Fruit fly (Drosophila melanogaster) whole organism, embryonic: ENCODE measurements around the gene Vps29.

Experiments
- Ada2b ChIP-seq: fragments of 200-800 bp; sonication (Bioruptor generic); IDR thresholded peaks from 2 replicates; pipeline ENCODE4 v1.3.6; 2022; ENCODE audit warnings: missing biosample characterization, missing genetic modification characterization
- Adf1 ChIP-seq: fragments of 200-800 bp; sonication (Bioruptor generic); IDR thresholded peaks from 2 replicates; pipeline ENCODE4 v1.3.6; 2022; ENCODE audit warnings: missing biosample characterization, missing genetic modification characterization
- Aef1 ChIP-seq: fragments of 200-800 bp; sonication (Bioruptor generic); IDR thresholded peaks from 3 replicates; pipeline ENCODE4 v1.3.6; 2022; ENCODE audit warnings: missing biosample characterization, missing genetic modification characterization
- Atf6 ChIP-seq: fragments of 200-800 bp; sonication (Bioruptor generic); IDR thresholded peaks from 2 replicates; pipeline ENCODE4 v1.3.6; 2022; ENCODE audit warnings: missing biosample characterization, missing genetic modification characterization
- Blimp-1 ChIP-seq: fragments of 200-800 bp; sonication (Bioruptor generic); optimal IDR thresholded peaks from 3 replicates; lab custom pipeline; 2018; ENCODE audit warnings: missing biosample characterization, missing genetic modification characterization, mild to moderate bottlenecking, moderate library complexity, missing genetic modification reagents
- BtbVII ChIP-seq: fragments of 200-800 bp; sonication (Bioruptor generic); optimal IDR thresholded peaks from 3 replicates; lab custom pipeline; 2017; ENCODE audit warnings: missing biosample characterization, mild to moderate bottlenecking, missing genetic modification characterization
- CG10979 ChIP-seq: fragments of 200-800 bp; sonication (Bioruptor generic); optimal IDR thresholded peaks from 2 replicates; lab custom pipeline; 2018; ENCODE audit warnings: missing biosample characterization, mild to moderate bottlenecking, missing genetic modification characterization, moderate library complexity
- CG11093 ChIP-seq: fragments of 200-800 bp; sonication (Bioruptor generic); IDR thresholded peaks from 3 replicates; pipeline ENCODE4 v1.3.6; 2022; ENCODE audit warnings: missing biosample characterization, missing genetic modification characterization
- CG13123 ChIP-seq: fragments of 200-800 bp; sonication (Bioruptor generic); optimal IDR thresholded peaks from 2 replicates; lab custom pipeline; 2016; ENCODE audit warnings: missing biosample characterization, missing genetic modification characterization
- CG2129 ChIP-seq: fragments of 200-800 bp; sonication (Bioruptor generic); IDR thresholded peaks from 2 replicates; pipeline ENCODE4 v1.3.6; 2022; ENCODE audit warnings: missing biosample characterization, missing genetic modification characterization; ENCODE audit not compliant: partially characterized antibody
- CG30020 ChIP-seq: fragments of 200-800 bp; optimal IDR thresholded peaks from 2 replicates; lab custom pipeline; 2019; ENCODE audit warnings: missing biosample characterization, mild to moderate bottlenecking, missing genetic modification characterization, moderate library complexity
- CG34224 ChIP-seq: fragments of 200-800 bp; sonication (Bioruptor generic); IDR thresholded peaks from 3 replicates; pipeline ENCODE4 v1.3.6; 2022; ENCODE audit warnings: missing biosample characterization, missing genetic modification characterization; ENCODE audit not compliant: partially characterized antibody
- CG34376 ChIP-seq: fragments of 200-800 bp; sonication (Bioruptor generic); optimal IDR thresholded peaks from 2 replicates; lab custom pipeline; 2018; ENCODE audit warnings: missing biosample characterization, mild to moderate bottlenecking, missing genetic modification characterization
- CG3847 ChIP-seq: fragments of 200-800 bp; sonication (Bioruptor generic); IDR thresholded peaks from 2 replicates; pipeline ENCODE4 v1.3.6; 2022; ENCODE audit warnings: missing biosample characterization, missing genetic modification characterization
- CG4328 ChIP-seq: fragments of 200-800 bp; sonication (Bioruptor generic); optimal IDR thresholded peaks from 3 replicates; lab custom pipeline; 2017; ENCODE audit warnings: missing biosample characterization, missing genetic modification reagents, missing genetic modification characterization
- CG4730 ChIP-seq: fragments of 200-800 bp; sonication (Bioruptor generic); IDR thresholded peaks from 2 replicates; pipeline ENCODE4 v1.3.6; 2022; ENCODE audit warnings: missing biosample characterization, missing genetic modification characterization
- CG5180 ChIP-seq: fragments of 200-800 bp; sonication (Bioruptor generic); optimal IDR thresholded peaks from 3 replicates; lab custom pipeline; 2017; ENCODE audit warnings: missing biosample characterization, missing genetic modification characterization, mild to moderate bottlenecking, moderate library complexity, missing genetic modification reagents
- CG6689 ChIP-seq: fragments of 200-800 bp; sonication (Bioruptor generic); IDR thresholded peaks from 2 replicates; pipeline ENCODE4 v1.3.6; 2022; ENCODE audit warnings: missing biosample characterization, missing genetic modification characterization
- CG6813 ChIP-seq: fragments of 200-800 bp; sonication (Bioruptor generic); optimal IDR thresholded peaks from 2 replicates; lab custom pipeline; 2017; ENCODE audit warnings: missing biosample characterization, missing genetic modification characterization, mild to moderate bottlenecking, moderate library complexity, missing genetic modification reagents
- Dip2 ChIP-seq: fragments of 200-800 bp; sonication (Bioruptor generic); IDR thresholded peaks from 2 replicates; pipeline ENCODE4 v1.3.6; 2022; ENCODE audit warnings: missing biosample characterization, missing genetic modification characterization
- Doc2 ChIP-seq: fragments of 200-800 bp; sonication (Bioruptor generic); IDR thresholded peaks from 2 replicates; pipeline ENCODE4 v1.3.6; 2022; ENCODE audit warnings: missing biosample characterization, missing genetic modification characterization
- Gsc ChIP-seq: fragments of 200-800 bp; sonication (Bioruptor generic); IDR thresholded peaks from 2 replicates; pipeline ENCODE4 v1.3.6; 2022; ENCODE audit warnings: missing biosample characterization, missing genetic modification characterization
- HHEX ChIP-seq: fragments of 200-800 bp; sonication (Bioruptor generic); optimal IDR thresholded peaks from 3 replicates; lab custom pipeline; 2017; ENCODE audit warnings: missing biosample characterization, mild to moderate bottlenecking, missing genetic modification characterization, missing genetic modification reagents
- HLH4C ChIP-seq: fragments of 200-800 bp; sonication (Bioruptor generic); IDR thresholded peaks from 3 replicates; pipeline ENCODE4 v1.3.6; 2022; ENCODE audit warnings: missing biosample characterization, missing genetic modification characterization; ENCODE audit not compliant: partially characterized antibody
- NC2β ChIP-seq: fragments of 200-800 bp; sonication (Bioruptor generic); optimal IDR thresholded peaks from 2 replicates; lab custom pipeline; 2016; ENCODE audit warnings: missing biosample characterization, missing genetic modification characterization
- Opbp ChIP-seq: fragments of 200-800 bp; sonication (Bioruptor generic); IDR thresholded peaks from 3 replicates; pipeline ENCODE4 v1.3.6; 2022; ENCODE audit warnings: missing biosample characterization, missing genetic modification characterization; ENCODE audit not compliant: partially characterized antibody
- Ravus ChIP-seq: fragments of 200-800 bp; sonication (Bioruptor generic); IDR thresholded peaks from 2 replicates; pipeline ENCODE4 v1.3.6; 2022; ENCODE audit warnings: missing biosample characterization, missing genetic modification characterization
- Taf1 ChIP-seq: fragments of 200-800 bp; sonication (Bioruptor generic); IDR thresholded peaks from 2 replicates; pipeline ENCODE4 v1.3.6; 2022; ENCODE audit warnings: missing biosample characterization, missing genetic modification characterization
- aop ChIP-seq: fragments of 200-800 bp; sonication (Bioruptor generic); IDR thresholded peaks from 2 replicates; pipeline ENCODE4 v1.3.6; 2022; ENCODE audit warnings: missing biosample characterization, missing genetic modification characterization
- cad ChIP-seq: fragments of >200 bp; optimal IDR thresholded peaks from 2 replicates; lab custom pipeline; 2017; ENCODE audit warnings: missing biosample characterization, missing genetic modification characterization
- crc ChIP-seq: fragments of 200-800 bp; sonication (Bioruptor generic); optimal IDR thresholded peaks from 2 replicates; lab custom pipeline; 2016; ENCODE audit warnings: missing biosample characterization, missing genetic modification characterization
- da ChIP-seq: fragments of 200-800 bp; sonication (Bioruptor generic); optimal IDR thresholded peaks from 2 replicates; lab custom pipeline; 2016; ENCODE audit warnings: missing biosample characterization, missing genetic modification characterization
- dati ChIP-seq: fragments of 200-800 bp; sonication (Bioruptor generic); IDR thresholded peaks from 2 replicates; pipeline ENCODE4 v1.3.6; 2022; ENCODE audit warnings: missing biosample characterization, missing genetic modification characterization
- emc ChIP-seq: fragments of 200-800 bp; sonication (Bioruptor generic); optimal IDR thresholded peaks from 2 replicates; lab custom pipeline; 2016; ENCODE audit warnings: missing biosample characterization, missing genetic modification characterization
- ftz-f1 ChIP-seq: fragments of 200-800 bp; sonication (Bioruptor generic); optimal IDR thresholded peaks from 2 replicates; lab custom pipeline; 2016; ENCODE audit warnings: missing biosample characterization, missing genetic modification characterization
- fu2 ChIP-seq: fragments of 200-800 bp; sonication (Bioruptor generic); optimal IDR thresholded peaks from 2 replicates; lab custom pipeline; 2016; ENCODE audit warnings: missing biosample characterization, missing genetic modification characterization
- hth ChIP-seq: fragments of >200 bp; optimal IDR thresholded peaks from 2 replicates; lab custom pipeline; 2017; ENCODE audit warnings: inconsistent platforms
- lola ChIP-seq, 3 experiments: fragments of >200 bp in 2 of 3; fragments of 200-800 bp in 1 of 3; sonication (Bioruptor generic) in 1 of 3; optimal IDR thresholded peaks; 2 replicates each; lab custom pipeline; 2017 to 2019; ENCODE audit warnings: missing biosample characterization in 3 of 3, missing genetic modification characterization in 3 of 3, mild to moderate bottlenecking in 1 of 3, moderate library complexity in 1 of 3
- oc ChIP-seq: fragments of 200-800 bp; sonication (Bioruptor generic); optimal IDR thresholded peaks from 2 replicates; lab custom pipeline; 2018; ENCODE audit warnings: missing biosample characterization, mild to moderate bottlenecking, missing genetic modification characterization, moderate library complexity
- pita ChIP-seq: fragments of 200-800 bp; sonication (Bioruptor generic); optimal IDR thresholded peaks from 2 replicates; lab custom pipeline; 2017; ENCODE audit warnings: missing biosample characterization, mild to moderate bottlenecking, missing genetic modification characterization
- pros ChIP-seq: fragments of 200-800 bp; sonication (Bioruptor generic); optimal IDR thresholded peaks from 3 replicates; lab custom pipeline; 2019; ENCODE audit warnings: missing biosample characterization, mild to moderate bottlenecking, missing genetic modification characterization, moderate library complexity
- run ChIP-seq: fragments of 200-800 bp; sonication (Bioruptor generic); optimal IDR thresholded peaks from 3 replicates; lab custom pipeline; 2018; ENCODE audit warnings: missing biosample characterization, mild to moderate bottlenecking, missing genetic modification characterization
- sens-2 ChIP-seq: fragments of 200-800 bp; sonication (Bioruptor generic); IDR thresholded peaks from 2 replicates; pipeline ENCODE4 v1.3.6; 2022; ENCODE audit warnings: missing biosample characterization, missing genetic modification characterization
- sima ChIP-seq: fragments of 200-800 bp; sonication (Bioruptor generic); optimal IDR thresholded peaks from 2 replicates; lab custom pipeline; 2016; ENCODE audit warnings: missing biosample characterization, missing genetic modification characterization
- slbo ChIP-seq: fragments of 200-800 bp; sonication (Bioruptor generic); IDR thresholded peaks from 2 replicates; pipeline ENCODE4 v1.3.6; 2022; ENCODE audit warnings: missing biosample characterization, missing genetic modification characterization
- sna ChIP-seq: fragments of 200-800 bp; sonication (Bioruptor generic); IDR thresholded peaks from 2 replicates; pipeline ENCODE4 v1.3.6; 2022; ENCODE audit warnings: missing biosample characterization, missing genetic modification characterization; ENCODE audit not compliant: partially characterized antibody
- stc ChIP-seq: fragments of 200-800 bp; sonication (Bioruptor generic); IDR thresholded peaks from 2 replicates; pipeline ENCODE4 v1.3.6; 2022; ENCODE audit warnings: missing biosample characterization, missing genetic modification characterization
- tap ChIP-seq: fragments of 200-800 bp; optimal IDR thresholded peaks from 3 replicates; lab custom pipeline; 2019; ENCODE audit warnings: missing biosample characterization, mild to moderate bottlenecking, missing genetic modification characterization, moderate library complexity
- tio ChIP-seq: fragments of 200-800 bp; sonication (Bioruptor generic); optimal IDR thresholded peaks from 2 replicates; lab custom pipeline; 2017; ENCODE audit warnings: missing biosample characterization, missing genetic modification characterization, inconsistent platforms
- trem ChIP-seq: fragments of 200-800 bp; optimal IDR thresholded peaks from 3 replicates; lab custom pipeline; 2019; ENCODE audit warnings: missing biosample characterization, mild to moderate bottlenecking, missing genetic modification characterization, moderate library complexity
- zf30C ChIP-seq: fragments of 200-800 bp; sonication (Bioruptor generic); optimal IDR thresholded peaks from 3 replicates; lab custom pipeline; 2018; ENCODE audit warnings: missing biosample characterization, mild to moderate bottlenecking, missing genetic modification characterization

Vps29 gene

dm6 chr2L:1123078-1123818, 27.3 kb upstream of the Vps29 start (continued):
- TF ChIP-seq CG6689 (no peak), CG6813 (peak; percentile 74), NC2β (no peak), CG34224 (GFP tag; lab: Robert Waterston, UW) (no peak), BtbVII (GFP tag; lab: Kevin White, UChicago) (peak; percentile 33), tio (GFP tag; lab: Kevin White, UChicago) (no peak), CG2129 (GFP tag; lab: Robert Waterston, UW) (no peak), fu2 (no peak), CG30020 (tag; lab: Kevin White, UChicago) (no peak), ftz-f1 (no peak), tap (tag; lab: Kevin White, UChicago) (peak; percentile 47), CG10979 (tag; lab: Kevin White, UChicago) (peak; percentile 52), CG11093 (GFP tag; lab: Robert Waterston, UW) (no peak), HHEX (GFP tag; lab: Kevin White, UChicago) (no peak), CG13123 (peak; percentile 18), Dip2 (GFP tag; lab: Robert Waterston, UW) (no peak), aop (no peak), lola (GFP tag; optimal IDR thresholded peaks at IDR 0.05; lab: Kevin White, UChicago) (peak in 1 of 3 experiments; percentile 74), da (GFP tag; lab: Kevin White, UChicago) (no peak), Ravus (no peak), hth (lab: Kevin White, UChicago) (no peak), oc (peak; percentile 46), run (peak; percentile 5), Opbp (GFP tag; lab: Robert Waterston, UW) (no peak), pita (GFP tag; lab: Kevin White, UChicago) (no peak), sna (GFP tag; lab: Robert Waterston, UW) (no peak), Ada2b (GFP tag; lab: Robert Waterston, UW) (no peak), crc (GFP tag; lab: Kevin White, UChicago) (no peak), CG34376 (GFP tag; lab: Kevin White, UChicago) (no peak), sens-2 (GFP tag; lab: Robert Waterston, UW) (no peak), trem (tag; lab: Kevin White, UChicago) (peak; percentile 43), CG5180 (GFP tag; lab: Kevin White, UChicago) (peak; percentile 5), slbo (no peak), Blimp-1 (GFP tag; lab: Kevin White, UChicago) (peak; percentile 77), Doc2 (GFP tag; lab: Robert Waterston, UW) (no peak), CG4328 (GFP tag; lab: Kevin White, UChicago) (no peak), sima (GFP tag; lab: Kevin White, UChicago) (no peak), cad (GFP tag; lab: Kevin White, UChicago) (no peak), pros (GFP tag; lab: Kevin White, UChicago) (no peak), Aef1 (GFP tag; lab: Robert Waterston, UW) (no peak), HLH4C (no peak), dati (GFP tag; lab: Robert Waterston, UW) (no peak), stc (no peak), emc (GFP tag; lab: Kevin White, UChicago) (no peak), CG4730 (no peak), Adf1 (no peak), Gsc (GFP tag; lab: Robert Waterston, UW) (no peak), Atf6 (GFP tag; lab: Robert Waterston, UW) (no peak), Taf1 (no peak), CG3847 (GFP tag; lab: Robert Waterston, UW) (no peak), zf30C (GFP tag; lab: Kevin White, UChicago) (no peak)
